Worm (Caenorhabditis elegans): ENCODE data around the gene Y17D7B.4.
"Not testable (repeated sequence)": the region's sequence is repeated elsewhere in the genome, so short reads cannot be mapped to it uniquely, and the experiment has no call there.

Y17D7B.4 gene

DNA sequence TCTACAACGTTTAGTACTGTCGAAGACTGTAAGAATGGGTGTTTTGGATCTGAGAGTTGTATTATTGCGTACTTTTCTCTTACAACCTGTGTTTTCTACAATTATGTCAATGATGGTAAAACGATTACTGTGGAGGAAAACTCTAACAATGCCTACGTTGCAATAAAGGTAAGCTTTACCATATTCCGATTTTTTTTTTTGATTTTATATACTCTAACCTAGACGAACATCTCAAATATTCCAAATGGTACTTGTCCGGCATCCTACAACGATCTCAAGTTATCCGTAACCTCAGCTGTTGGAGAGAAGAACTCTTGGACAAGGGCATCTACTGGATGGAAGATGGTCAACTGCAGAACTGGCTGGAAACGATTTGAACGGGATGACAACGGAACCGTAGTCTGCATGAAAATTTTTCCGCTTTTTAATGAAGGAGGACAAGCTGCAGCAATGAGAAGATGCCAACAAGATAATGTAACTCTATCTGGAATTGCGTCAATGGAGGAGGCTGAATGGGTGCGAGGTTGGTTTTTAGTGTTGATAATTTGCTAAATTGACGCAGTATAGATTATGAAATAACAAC lies 4.6 kb downstream of the Y17D7B.4 start:
- no peak for TF ChIP-seq hmg-4 (GFP tag; optimal IDR thresholded peaks at IDR 0.05)
- TF ChIP-seq ceh-36 (tag; optimal IDR thresholded peaks at IDR 0.05): no peak
- TF ChIP-seq tbx-11 (GFP tag; IDR thresholded peaks at IDR 0.05): no peak
- no peak for TF ChIP-seq ama-1 (optimal IDR thresholded peaks at IDR 0.05)
- TF ChIP-seq sea-1 (GFP tag; conservative IDR thresholded peaks at IDR 0.05): no peak
- TF ChIP-seq aly-1 (tag; optimal IDR thresholded peaks at IDR 0.05): no peak
- no peak for TF ChIP-seq F13C5.2 (tag; optimal IDR thresholded peaks at IDR 0.05)
- no peak for TF ChIP-seq B0310.2 (tag; optimal IDR thresholded peaks at IDR 0.05)
- TF ChIP-seq flt-1 (GFP tag; IDR thresholded peaks at IDR 0.05): no peak
- no peak for TF ChIP-seq ets-7 (tag; optimal IDR thresholded peaks at IDR 0.05)
- no peak for TF ChIP-seq tra-4 (tag; optimal IDR thresholded peaks at IDR 0.05)
- TF ChIP-seq scrt-1 (GFP tag; IDR thresholded peaks at IDR 0.05): no peak
- no peak for TF ChIP-seq ceh-13 (GFP tag; optimal IDR thresholded peaks at IDR 0.05)
- TF ChIP-seq hmbx-1 (tag; optimal IDR thresholded peaks at IDR 0.05): no peak
- TF ChIP-seq tbx-37 (GFP tag; conservative IDR thresholded peaks at IDR 0.05): no peak
- no peak for TF ChIP-seq pes-1 (GFP tag; IDR thresholded peaks at IDR 0.05)
- no peak for TF ChIP-seq hnd-1 (tag; optimal IDR thresholded peaks at IDR 0.05)

DNA sequence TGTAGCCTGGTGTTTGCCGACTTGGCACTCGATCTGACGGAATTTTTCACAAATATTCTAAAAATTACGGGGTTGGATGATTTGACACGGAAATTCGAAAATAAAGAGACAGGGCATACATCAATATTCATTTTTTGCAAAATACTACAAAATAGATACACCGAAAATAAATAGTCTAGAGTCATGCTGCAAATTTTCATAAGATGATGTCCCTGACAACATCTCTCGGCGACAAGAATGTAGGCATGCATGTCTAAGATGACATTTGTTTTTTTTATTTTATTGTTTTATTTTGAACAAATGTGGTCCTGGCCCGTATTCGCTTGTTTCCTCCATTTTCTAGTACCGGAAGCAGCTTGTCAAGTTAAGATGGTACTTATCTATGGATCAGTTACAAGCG lies 5.1 kb downstream of the Y17D7B.4 start, which contains the start of gene clec-256:
clec-256 (plus strand) TSS at position 301 of the 400 bp plus-strand sequence.
- TF ChIP-seq tbx-37 (GFP tag; conservative IDR thresholded peaks at IDR 0.05) (no peak), F13C5.2 (tag; optimal IDR thresholded peaks at IDR 0.05) (no peak), hmbx-1 (tag; optimal IDR thresholded peaks at IDR 0.05) (no peak), B0310.2 (tag; optimal IDR thresholded peaks at IDR 0.05) (no peak), ets-7 (tag; optimal IDR thresholded peaks at IDR 0.05) (no peak), sea-1 (GFP tag; conservative IDR thresholded peaks at IDR 0.05) (no peak), scrt-1 (GFP tag; IDR thresholded peaks at IDR 0.05) (no peak), ama-1 (optimal IDR thresholded peaks at IDR 0.05) (no peak), flt-1 (GFP tag; IDR thresholded peaks at IDR 0.05) (no peak), pes-1 (GFP tag; IDR thresholded peaks at IDR 0.05) (no peak), aly-1 (tag; optimal IDR thresholded peaks at IDR 0.05) (no peak)

DNA sequence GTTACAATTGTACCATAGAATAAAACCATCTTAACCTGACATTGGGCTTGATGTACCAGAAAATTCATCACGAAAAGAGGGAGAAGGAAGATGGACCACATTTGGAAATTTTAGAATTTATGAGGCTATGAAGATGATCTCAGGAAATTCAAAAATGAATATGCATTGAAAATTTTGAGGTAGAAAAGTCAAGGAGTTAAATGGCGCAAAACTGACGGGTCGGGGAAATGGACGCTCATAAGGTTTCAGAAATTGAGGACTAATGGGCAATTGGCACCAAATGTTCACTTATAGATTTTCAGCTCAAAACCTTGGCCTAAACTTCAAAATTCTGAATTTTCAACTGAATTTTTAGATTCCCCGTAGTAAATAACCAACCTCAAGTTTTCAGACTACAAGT lies 5.9 kb downstream of the Y17D7B.4 start, which contains the start of gene clec-255:
clec-255 (minus strand) TSS at position 101 of the 400 bp plus-strand sequence.
- no peak for TF ChIP-seq pes-1 (GFP tag; IDR thresholded peaks at IDR 0.05)

DNA sequence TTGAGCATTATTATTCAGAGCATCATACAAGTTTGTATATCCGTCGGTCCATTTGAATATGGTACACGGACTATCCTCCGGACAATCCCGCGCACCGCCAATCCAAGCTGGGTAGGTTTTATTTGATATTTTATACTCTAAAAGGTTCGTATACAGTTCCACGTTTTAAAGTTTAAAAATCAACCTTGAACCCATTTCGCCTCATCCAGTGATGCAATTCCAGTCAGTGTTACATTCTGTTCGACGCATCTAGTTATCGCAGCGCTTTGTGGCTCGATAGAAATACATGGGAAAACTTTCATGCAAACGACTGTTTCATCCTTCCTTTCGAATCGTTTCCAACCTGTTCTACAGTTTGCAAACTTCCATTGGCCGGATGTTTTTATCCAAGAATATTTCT lies 6.6 kb downstream of the Y17D7B.4 start:
- TF ChIP-seq B0310.2 (tag; optimal IDR thresholded peaks at IDR 0.05) (no peak), ama-1 (optimal IDR thresholded peaks at IDR 0.05) (no peak), tbx-37 (GFP tag; conservative IDR thresholded peaks at IDR 0.05) (no peak), sea-1 (GFP tag; conservative IDR thresholded peaks at IDR 0.05) (no peak), hmbx-1 (tag; optimal IDR thresholded peaks at IDR 0.05) (no peak), tbx-11 (GFP tag; IDR thresholded peaks at IDR 0.05) (no peak), pes-1 (GFP tag; IDR thresholded peaks at IDR 0.05) (no peak), hnd-1 (tag; optimal IDR thresholded peaks at IDR 0.05) (no peak)

DNA sequence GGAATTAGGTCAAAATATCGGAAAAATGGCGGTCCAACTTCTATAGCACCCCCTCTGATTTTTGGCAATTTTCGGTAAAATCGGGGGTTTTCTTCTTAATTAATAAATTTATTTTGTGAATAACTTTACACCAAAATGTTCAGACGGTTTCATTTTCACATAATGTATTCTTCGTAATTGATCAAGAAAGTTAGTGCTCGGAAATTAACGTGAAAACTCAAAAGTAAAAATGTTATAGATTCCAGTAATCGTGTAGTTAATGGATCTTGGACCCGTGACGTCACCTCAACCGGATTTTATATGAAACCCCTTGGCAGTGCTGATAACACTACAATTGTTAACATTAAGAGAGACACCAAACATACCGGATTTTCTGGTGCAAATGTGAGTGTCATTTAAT lies 14.4 kb downstream of the Y17D7B.4 start, which contains the start of gene F11D11.22:
F11D11.22 (plus strand) TSS at position 301 of the 400 bp plus-strand sequence.
- TF ChIP-seq ceh-13 (GFP tag; optimal IDR thresholded peaks at IDR 0.05); ets-7 (tag; optimal IDR thresholded peaks at IDR 0.05); tbx-37 (GFP tag; conservative IDR thresholded peaks at IDR 0.05): not testable (repeated sequence)

DNA sequence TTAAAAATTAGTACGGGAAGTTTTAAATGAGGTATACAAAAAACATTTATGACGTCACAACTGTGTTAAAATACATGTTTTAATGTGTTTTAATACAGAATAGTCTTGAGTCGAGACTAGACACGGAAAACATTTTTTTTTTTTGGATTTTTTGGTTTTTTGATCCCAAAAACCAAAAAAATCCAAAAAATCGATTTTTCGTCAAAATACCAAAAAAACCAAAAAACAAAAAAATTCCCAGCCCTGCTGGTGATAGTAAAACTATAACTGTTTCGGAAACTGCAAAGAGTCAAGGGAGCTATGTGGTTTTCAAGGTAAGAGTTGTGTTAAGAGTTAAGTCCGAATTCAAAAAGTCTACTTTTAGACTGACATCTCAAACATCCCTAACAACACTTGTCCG lies 15.4 kb downstream of the Y17D7B.4 start, which contains the start of gene F11D11.4:
F11D11.4 (plus strand) TSS at position 301 of the 400 bp plus-strand sequence.
- TF ChIP-seq flt-1 (GFP tag; IDR thresholded peaks at IDR 0.05) (no peak), ceh-36 (tag; optimal IDR thresholded peaks at IDR 0.05) (no peak), hmg-4 (GFP tag; optimal IDR thresholded peaks at IDR 0.05) (no peak), pes-1 (GFP tag; IDR thresholded peaks at IDR 0.05) (no peak), sea-1 (GFP tag; conservative IDR thresholded peaks at IDR 0.05) (no peak), tbx-37 (GFP tag; conservative IDR thresholded peaks at IDR 0.05) (no peak)

DNA sequence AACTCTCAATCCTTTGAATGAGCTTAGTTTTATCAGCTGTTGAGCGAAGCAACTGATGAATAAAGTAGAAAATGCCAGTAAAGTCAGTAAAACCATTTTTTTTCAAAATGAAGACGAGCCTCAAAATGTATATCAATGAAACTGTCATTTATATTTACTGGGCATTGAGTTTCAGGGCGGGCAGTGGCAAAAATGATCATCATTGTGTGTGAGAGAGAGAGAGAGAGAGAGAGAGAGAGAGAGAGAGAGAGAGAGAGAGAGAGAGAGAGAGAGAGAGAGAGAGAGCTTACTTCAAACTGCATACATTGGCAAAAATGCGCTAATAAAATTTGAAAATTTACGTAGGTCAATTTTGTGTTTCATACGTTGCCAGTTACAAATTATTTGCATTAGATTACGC lies 16.3 kb downstream of the Y17D7B.4 start, which contains the start of gene F11D11.3:
F11D11.3 (minus strand) TSS at position 101 of the 400 bp plus-strand sequence.
- TF ChIP-seq B0310.2 (tag; optimal IDR thresholded peaks at IDR 0.05) (no peak), aly-1 (tag; optimal IDR thresholded peaks at IDR 0.05) (no peak), ceh-13 (GFP tag; optimal IDR thresholded peaks at IDR 0.05) (no peak)

DNA sequence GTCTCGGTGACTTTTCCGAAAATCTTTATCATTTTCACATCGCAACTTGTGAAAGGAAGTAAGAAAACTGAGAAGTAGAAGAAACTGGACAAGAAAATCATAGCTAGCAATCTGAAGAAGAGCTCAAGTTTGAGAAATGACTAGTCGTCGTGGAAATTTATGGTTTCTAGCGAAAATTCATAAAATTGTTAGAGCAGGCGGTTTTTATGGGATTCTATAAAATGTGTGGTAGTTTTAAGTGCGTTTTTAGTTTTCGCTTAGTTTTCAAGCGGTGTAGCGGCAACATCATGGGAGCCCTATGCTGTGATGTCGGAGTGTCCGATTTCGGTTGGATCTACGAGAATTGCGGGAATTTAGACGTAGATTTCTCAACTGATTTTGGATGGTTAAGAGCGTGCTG lies 22.2 kb downstream of the Y17D7B.4 start, which contains the start of gene clec-254:
clec-254 (minus strand) TSS at position 101 of the 400 bp plus-strand sequence.
- TF ChIP-seq tra-4 (tag; optimal IDR thresholded peaks at IDR 0.05); ceh-36 (tag; optimal IDR thresholded peaks at IDR 0.05); tbx-37 (GFP tag; conservative IDR thresholded peaks at IDR 0.05): not testable (repeated sequence)

DNA sequence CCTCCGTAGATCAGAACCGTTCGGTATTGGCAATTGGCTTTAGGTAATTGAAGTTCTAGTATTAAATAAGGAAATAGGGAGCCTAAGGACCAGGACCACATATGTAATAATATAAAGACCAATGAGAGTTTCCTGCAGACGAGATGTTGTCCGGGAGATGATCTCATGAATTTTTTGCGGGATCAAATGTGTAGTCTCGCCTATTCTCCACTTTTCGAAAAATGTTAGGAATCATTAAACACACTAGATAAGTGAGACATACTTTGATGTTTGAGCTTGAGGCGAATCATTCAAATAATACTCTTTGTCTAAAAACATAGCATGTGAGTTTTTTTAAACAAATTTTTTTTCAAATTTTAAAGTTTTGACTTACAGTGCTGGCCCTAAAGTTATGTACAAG lies 23.5 kb downstream of the Y17D7B.4 start, which contains the start of gene F11D11.6:
F11D11.6 (minus strand) TSS at position 101 of the 400 bp plus-strand sequence.
- TF ChIP-seq sea-1 (GFP tag; conservative IDR thresholded peaks at IDR 0.05) (no peak), tra-4 (tag; optimal IDR thresholded peaks at IDR 0.05) (no peak), ets-7 (tag; optimal IDR thresholded peaks at IDR 0.05) (no peak), ama-1 (optimal IDR thresholded peaks at IDR 0.05) (no peak), tbx-11 (GFP tag; IDR thresholded peaks at IDR 0.05) (no peak), F13C5.2 (tag; optimal IDR thresholded peaks at IDR 0.05) (no peak), scrt-1 (GFP tag; IDR thresholded peaks at IDR 0.05) (no peak), ceh-36 (tag; optimal IDR thresholded peaks at IDR 0.05) (no peak), ceh-13 (GFP tag; optimal IDR thresholded peaks at IDR 0.05) (no peak), tbx-37 (GFP tag; conservative IDR thresholded peaks at IDR 0.05) (no peak), aly-1 (tag; optimal IDR thresholded peaks at IDR 0.05) (no peak), hmbx-1 (tag; optimal IDR thresholded peaks at IDR 0.05) (no peak), hnd-1 (tag; optimal IDR thresholded peaks at IDR 0.05) (no peak), pes-1 (GFP tag; IDR thresholded peaks at IDR 0.05) (no peak), B0310.2 (tag; optimal IDR thresholded peaks at IDR 0.05) (no peak), flt-1 (GFP tag; IDR thresholded peaks at IDR 0.05) (no peak)

Measured in whole organism, early embryonic.